Worm (Caenorhabditis elegans): Measurements from ENCODE around the gene srx-45.

Gene srx-45

DNA sequence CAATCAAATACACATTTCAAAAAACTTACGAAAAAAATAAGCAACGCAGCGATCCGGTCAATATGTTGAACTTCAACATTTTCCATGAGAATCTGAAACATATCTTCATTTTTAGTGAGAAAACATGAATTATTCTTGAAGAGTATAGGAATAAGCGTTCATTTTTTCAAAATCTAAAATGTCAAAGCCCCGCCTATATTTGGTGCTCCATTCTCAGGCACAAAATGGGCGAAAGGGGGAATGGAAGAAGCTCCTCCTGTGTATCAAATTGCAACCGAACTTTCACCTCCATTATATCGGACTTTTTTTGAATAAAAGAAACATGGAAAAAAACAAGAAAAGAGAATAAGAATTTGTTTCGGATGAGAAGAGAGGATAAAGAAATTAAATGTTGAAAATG, at the start of gene srx-45:
Gene srx-45, minus strand, starts transcription at position 101 of the 400 bp plus-strand sequence.
- TF ChIP-seq fkh-6 (tag; optimal IDR thresholded peaks at IDR 0.05): no peak
- no peak for TF ChIP-seq fax-1 (tag; optimal IDR thresholded peaks at IDR 0.05)

DNA sequence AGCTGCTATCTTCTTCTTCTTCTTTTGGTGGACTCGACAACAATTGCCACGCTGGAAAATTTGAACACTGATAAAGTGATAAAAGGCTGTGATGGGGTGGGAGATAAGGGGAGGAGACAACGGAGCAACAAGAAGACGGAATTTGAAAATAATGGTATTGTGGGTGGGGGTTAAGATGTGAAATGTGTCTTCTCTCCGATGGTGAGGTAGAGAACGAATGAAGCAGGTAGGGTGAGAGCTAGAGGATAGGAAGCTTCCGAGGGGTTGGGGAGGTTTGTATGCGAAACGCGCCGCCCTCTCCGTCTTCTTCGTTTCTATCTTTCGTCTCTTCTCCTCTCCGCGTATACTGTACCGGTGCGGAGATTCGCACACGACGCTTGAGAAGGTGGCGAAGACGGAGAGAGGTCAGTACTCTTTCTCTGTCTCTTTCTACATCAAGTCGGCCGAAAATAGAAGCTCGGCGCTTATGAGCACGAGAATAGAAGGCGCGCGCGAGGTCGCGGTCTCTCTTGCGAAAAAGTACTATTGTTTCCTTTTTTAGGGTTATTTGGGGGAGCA, 49.0 kb upstream of the srx-45 start, which contains the start of gene chtb-1:
Gene chtb-1, minus strand, starts transcription at position 51 of the 558 bp plus-strand sequence.
- no peak for TF ChIP-seq ceh-48 (tag; optimal IDR thresholded peaks at IDR 0.05)
- no peak for TF ChIP-seq tbx-2 (tag; optimal IDR thresholded peaks at IDR 0.05)
- TF ChIP-seq elt-4 (tag; optimal IDR thresholded peaks at IDR 0.05): no peak
- no peak for TF ChIP-seq ceh-45 (GFP tag; IDR thresholded peaks at IDR 0.05)
- TF ChIP-seq ceh-14 (tag; optimal IDR thresholded peaks at IDR 0.05): no peak
- TF ChIP-seq ama-1 (optimal IDR thresholded peaks at IDR 0.05): no peak

DNA sequence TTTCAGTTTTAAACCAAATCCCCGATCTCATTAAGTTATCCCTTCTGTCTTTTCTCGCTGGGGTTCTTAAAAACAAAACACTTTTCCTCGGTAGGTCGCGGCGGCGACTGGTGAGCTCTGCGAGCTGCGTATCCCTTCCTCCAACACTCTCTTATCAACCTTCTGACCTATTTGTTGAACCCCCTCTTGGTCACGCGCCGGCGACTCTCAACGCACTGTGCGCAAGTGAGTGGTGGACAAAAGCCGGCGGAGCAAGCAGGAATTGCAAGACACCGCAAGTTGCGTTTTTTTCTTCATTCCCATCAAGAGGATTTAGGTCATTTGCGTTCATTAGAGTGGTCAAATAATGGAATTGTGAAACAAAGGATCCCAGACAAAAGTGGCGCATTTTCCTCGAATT, 47.3 kb upstream of the srx-45 start:
- peak; percentile 98 for TF ChIP-seq pax-1 (tag; optimal IDR thresholded peaks at IDR 0.05)
- no peak for TF ChIP-seq npax-4 (tag; optimal IDR thresholded peaks at IDR 0.05)
- peak; percentile 5 for TF ChIP-seq ets-4 (tag; optimal IDR thresholded peaks at IDR 0.05)
- peak; percentile 6 for TF ChIP-seq ceh-31 (tag; optimal IDR thresholded peaks at IDR 0.05)
- peak; percentile 75 for TF ChIP-seq hlh-30 (tag; optimal IDR thresholded peaks at IDR 0.05; ENCODE audit: insufficient read depth)
- peak; percentile 6 for TF ChIP-seq ceh-2 (tag; optimal IDR thresholded peaks at IDR 0.05)

DNA sequence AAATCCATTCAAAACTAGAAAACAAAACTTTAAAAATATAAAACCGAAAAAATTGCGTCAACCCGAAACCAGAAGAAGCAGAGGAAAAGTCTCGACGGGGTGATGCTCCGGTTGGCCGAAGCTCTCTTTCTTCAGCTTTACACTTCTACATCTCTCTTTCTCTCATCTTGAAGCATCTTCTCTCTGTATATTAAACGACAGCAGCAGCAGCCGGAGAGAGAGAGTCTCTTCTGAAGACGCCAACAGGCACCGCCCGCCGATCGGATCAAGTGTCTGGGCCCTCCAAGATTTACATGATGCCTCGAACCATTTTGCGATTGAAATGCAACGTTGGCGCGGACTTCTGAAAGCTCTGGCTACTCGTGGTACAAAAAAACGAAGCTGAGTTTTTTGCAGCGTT, 40.2 kb upstream of the srx-45 start:
- TF ChIP-seq ets-4 (tag; optimal IDR thresholded peaks at IDR 0.05) (no peak), elt-4 (tag; optimal IDR thresholded peaks at IDR 0.05) (no peak), ceh-30 (tag; optimal IDR thresholded peaks at IDR 0.05) (no peak), C38D4.7 (GFP tag; optimal IDR thresholded peaks at IDR 0.05) (no peak), npax-4 (tag; optimal IDR thresholded peaks at IDR 0.05) (no peak), F13H6.1 (tag; optimal IDR thresholded peaks at IDR 0.05) (no peak), T23F11.4 (GFP tag; optimal IDR thresholded peaks at IDR 0.05) (no peak), ceh-9 (tag; optimal IDR thresholded peaks at IDR 0.05) (no peak), pax-1 (tag; optimal IDR thresholded peaks at IDR 0.05) (no peak), lim-6 (tag; optimal IDR thresholded peaks at IDR 0.05) (no peak), sox-2 (GFP tag; IDR thresholded peaks at IDR 0.05) (no peak), hlh-6 (tag; optimal IDR thresholded peaks at IDR 0.05) (no peak), ceh-45 (GFP tag; IDR thresholded peaks at IDR 0.05) (no peak), mec-3 (tag; optimal IDR thresholded peaks at IDR 0.05; ENCODE audit: borderline replicate concordance) (no peak), dmd-4 (tag; optimal IDR thresholded peaks at IDR 0.05; ENCODE audit: borderline replicate concordance) (no peak), pha-4 (tag; optimal IDR thresholded peaks at IDR 0.05) (no peak), lin-11 (tag; optimal IDR thresholded peaks at IDR 0.05) (no peak), K02D7.2 (tag; optimal IDR thresholded peaks at IDR 0.05) (no peak), ceh-14 (tag; optimal IDR thresholded peaks at IDR 0.05) (no peak), odd-2 (tag; optimal IDR thresholded peaks at IDR 0.05) (no peak)

DNA sequence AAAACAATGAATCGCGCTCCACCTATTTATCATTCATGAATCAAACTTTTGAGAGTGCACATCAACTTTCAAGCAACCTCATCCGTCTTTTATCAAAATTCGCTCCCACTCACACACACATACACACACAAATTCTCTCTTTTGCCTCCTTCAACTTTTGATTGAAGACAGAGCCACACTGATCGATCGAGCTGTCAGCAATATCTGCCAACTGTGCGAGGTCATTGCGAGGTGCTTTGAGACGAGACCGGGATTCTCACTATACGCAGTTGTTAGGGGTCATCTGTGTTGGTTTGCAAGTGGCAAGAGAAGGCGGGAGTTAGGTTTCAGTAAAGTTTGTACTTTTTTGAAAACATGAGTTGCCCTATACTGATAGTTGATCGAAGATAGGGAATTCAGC, 39.6 kb upstream of the srx-45 start:
- no peak for TF ChIP-seq tbx-7 (tag; optimal IDR thresholded peaks at IDR 0.05)
- TF ChIP-seq F13H6.1 (tag; optimal IDR thresholded peaks at IDR 0.05): no peak
- no peak for TF ChIP-seq nhr-232 (tag; optimal IDR thresholded peaks at IDR 0.05)
- no peak for TF ChIP-seq C38D4.7 (GFP tag; optimal IDR thresholded peaks at IDR 0.05)
- no peak for TF ChIP-seq hlh-30 (tag; optimal IDR thresholded peaks at IDR 0.05; ENCODE audit: insufficient read depth)
- no peak for TF ChIP-seq K09A11.1 (tag; optimal IDR thresholded peaks at IDR 0.05; ENCODE audit: insufficient read depth)
- TF ChIP-seq ceh-18 (tag; optimal IDR thresholded peaks at IDR 0.05): peak; percentile 1
- no peak for TF ChIP-seq pag-3 (tag; optimal IDR thresholded peaks at IDR 0.05; ENCODE audit: borderline replicate concordance)
- TF ChIP-seq ceh-45 (GFP tag; IDR thresholded peaks at IDR 0.05): no peak
- peak; percentile 97 for TF ChIP-seq unc-55 (GFP tag; optimal IDR thresholded peaks at IDR 0.05)
- no peak for TF ChIP-seq ceh-9 (tag; optimal IDR thresholded peaks at IDR 0.05)
- TF ChIP-seq pax-1 (tag; optimal IDR thresholded peaks at IDR 0.05): no peak
- no peak for TF ChIP-seq pros-1 (tag; optimal IDR thresholded peaks at IDR 0.05)
- no peak for TF ChIP-seq syd-9 (tag; optimal IDR thresholded peaks at IDR 0.05)
- TF ChIP-seq pha-4 (tag; optimal IDR thresholded peaks at IDR 0.05): no peak
- no peak for TF ChIP-seq ceh-34 (tag; optimal IDR thresholded peaks at IDR 0.05)
- no peak for TF ChIP-seq nhr-11 (tag; optimal IDR thresholded peaks at IDR 0.05)
- no peak for TF ChIP-seq elt-4 (tag; optimal IDR thresholded peaks at IDR 0.05)
